Fruit fly (Drosophila melanogaster) Kc167 (cell line): ENCODE measurements around the gene CG15465.

Experiments used
- Sin3A ChIP-seq: fragments of >200 bp; optimal IDR thresholded peaks from 2 replicates; lab custom pipeline; 2018; ENCODE audit warnings: missing external identifiers
- h ChIP-seq: fragments of >200 bp; optimal IDR thresholded peaks from 3 replicates; lab custom pipeline; 2018; ENCODE audit warnings: missing external identifiers
- psq ChIP-seq: fragments of >200 bp; optimal IDR thresholded peaks from 2 replicates; lab custom pipeline; 2017; ENCODE audit warnings: missing external identifiers

dm6 chrX:5091154-5091553 is 5.6 kb downstream of the CG15465 start:
- TF ChIP-seq h (no peak), psq (lab: Kevin White, UChicago) (no peak), Sin3A (lab: Kevin White, UChicago) (no peak)
